Worm (Caenorhabditis elegans): Measurements from ENCODE around the gene sfxn-5.

sfxn-5 gene

ce11 chrII:8125439-8125838 is 20.6 kb upstream of the sfxn-5 start:
- no peak for TF ChIP-seq unc-42 (tag; optimal IDR thresholded peaks at IDR 0.05)
- TF ChIP-seq T23F11.4 (GFP tag; optimal IDR thresholded peaks at IDR 0.05): no peak
- no peak for TF ChIP-seq ceh-34 (tag; optimal IDR thresholded peaks at IDR 0.05)
- no peak for TF ChIP-seq ztf-16 (tag; optimal IDR thresholded peaks at IDR 0.05)
- TF ChIP-seq zip-5 (tag; optimal IDR thresholded peaks at IDR 0.05): no peak
- TF ChIP-seq K09A11.1 (tag; optimal IDR thresholded peaks at IDR 0.05; ENCODE audit: insufficient read depth): no peak
- no peak for TF ChIP-seq unc-55 (GFP tag; optimal IDR thresholded peaks at IDR 0.05)
- TF ChIP-seq dmd-4 (tag; optimal IDR thresholded peaks at IDR 0.05; ENCODE audit: borderline replicate concordance): no peak
- TF ChIP-seq pqm-1 (tag; optimal IDR thresholded peaks at IDR 0.05): no peak
- TF ChIP-seq lin-11 (tag; optimal IDR thresholded peaks at IDR 0.05): no peak
- TF ChIP-seq K02D7.2 (tag; optimal IDR thresholded peaks at IDR 0.05): no peak
- no peak for TF ChIP-seq pha-4 (tag; optimal IDR thresholded peaks at IDR 0.05)
- no peak for TF ChIP-seq che-1 (tag; optimal IDR thresholded peaks at IDR 0.05)
- no peak for TF ChIP-seq fkh-10 (GFP tag; optimal IDR thresholded peaks at IDR 0.05)
- TF ChIP-seq elt-4 (tag; optimal IDR thresholded peaks at IDR 0.05): no peak
- TF ChIP-seq nhr-232 (tag; optimal IDR thresholded peaks at IDR 0.05): no peak
- TF ChIP-seq syd-9 (tag; optimal IDR thresholded peaks at IDR 0.05): no peak
- no peak for TF ChIP-seq unc-86 (tag; optimal IDR thresholded peaks at IDR 0.05)
- TF ChIP-seq hlh-30 (tag; optimal IDR thresholded peaks at IDR 0.05; ENCODE audit: insufficient read depth): no peak
- no peak for TF ChIP-seq nhr-11 (tag; optimal IDR thresholded peaks at IDR 0.05)

ce11 chrII:8124867-8125266 is 20.0 kb upstream of the sfxn-5 start, which contains the start of gene ire-1:
Gene ire-1, minus strand, starts transcription at chrII:8124910.
- TF ChIP-seq ahr-1 (tag; optimal IDR thresholded peaks at IDR 0.05) (no peak), hlh-8 (tag; optimal IDR thresholded peaks at IDR 0.05) (no peak), elt-4 (tag; optimal IDR thresholded peaks at IDR 0.05) (no peak), ceh-2 (tag; optimal IDR thresholded peaks at IDR 0.05) (no peak), fax-1 (tag; optimal IDR thresholded peaks at IDR 0.05) (no peak), dve-1 (tag; optimal IDR thresholded peaks at IDR 0.05) (peak; percentile 53), ceh-6 (GFP tag; optimal IDR thresholded peaks at IDR 0.05) (no peak), nhr-11 (tag; optimal IDR thresholded peaks at IDR 0.05) (no peak), fkh-10 (GFP tag; optimal IDR thresholded peaks at IDR 0.05) (no peak), sdc-2 (tag; optimal IDR thresholded peaks at IDR 0.05) (no peak), unc-42 (tag; optimal IDR thresholded peaks at IDR 0.05) (peak; percentile 34), ama-1 (optimal IDR thresholded peaks at IDR 0.05) (no peak), ceh-14 (tag; optimal IDR thresholded peaks at IDR 0.05) (no peak), hlh-30 (tag; optimal IDR thresholded peaks at IDR 0.05; ENCODE audit: insufficient read depth) (no peak), unc-3 (GFP tag; conservative IDR thresholded peaks at IDR 0.05) (peak; percentile 13; the same call in 1 of the 2 replicates), unc-3 (tag; optimal IDR thresholded peaks at IDR 0.05) (no peak), nfya-1 (tag; optimal IDR thresholded peaks at IDR 0.05) (peak; percentile 73), C08G9.2 (tag; optimal IDR thresholded peaks at IDR 0.05) (no peak), unc-86 (tag; optimal IDR thresholded peaks at IDR 0.05) (no peak), T23F11.4 (GFP tag; optimal IDR thresholded peaks at IDR 0.05) (no peak), ceh-31 (tag; optimal IDR thresholded peaks at IDR 0.05) (peak; percentile 37), pha-2 (tag; optimal IDR thresholded peaks at IDR 0.05) (no peak), hlh-13 (GFP tag; optimal IDR thresholded peaks at IDR 0.05) (no peak), pqm-1 (tag; optimal IDR thresholded peaks at IDR 0.05) (no peak), elt-2 (tag; optimal IDR thresholded peaks at IDR 0.05) (peak; percentile 3), pax-1 (tag; optimal IDR thresholded peaks at IDR 0.05) (no peak), ceh-22 (tag; optimal IDR thresholded peaks at IDR 0.05) (no peak), F13H6.1 (tag; optimal IDR thresholded peaks at IDR 0.05) (no peak), ceh-19 (GFP tag; optimal IDR thresholded peaks at IDR 0.05) (no peak), ceh-30 (tag; optimal IDR thresholded peaks at IDR 0.05) (no peak), ceh-45 (GFP tag; IDR thresholded peaks at IDR 0.05) (no peak), pat-9 (tag; optimal IDR thresholded peaks at IDR 0.05) (no peak)

Measured in whole organism, late embryonic.